Worm (Caenorhabditis elegans) whole organism, early embryonic: ENCODE data around the gene C07G1.15.

Source experiments
- B0310.2 ChIP-seq: sonication (generic microtip); optimal IDR thresholded peaks from 2 replicates; lab custom pipeline; 2016; ENCODE audit warnings: mild to moderate bottlenecking, missing genetic modification characterization, missing compliant biosample characterization
- F13C5.2 ChIP-seq: sonication (generic microtip); optimal IDR thresholded peaks from 2 replicates; lab custom pipeline; 2017; ENCODE audit warnings: mild to moderate bottlenecking, missing genetic modification characterization, inconsistent platforms, missing compliant biosample characterization
- aly-1 ChIP-seq: sonication (generic microtip); optimal IDR thresholded peaks from 2 replicates; lab custom pipeline; 2016; ENCODE audit warnings: missing genetic modification characterization, missing compliant biosample characterization
- ama-1 ChIP-seq: fragments of 150-350 bp; optimal IDR thresholded peaks from 2 replicates; lab custom pipeline; 2014
- ceh-13 ChIP-seq: fragments of 200-800 bp; sonication (Bioruptor generic); optimal IDR thresholded peaks from 2 replicates; lab custom pipeline; 2018; ENCODE audit warnings: mild to moderate bottlenecking, missing genetic modification characterization, missing compliant biosample characterization
- ceh-36 ChIP-seq: sonication (generic microtip); optimal IDR thresholded peaks from 2 replicates; lab custom pipeline; 2016; ENCODE audit warnings: missing genetic modification characterization, inconsistent platforms, missing compliant biosample characterization
- ets-7 ChIP-seq: sonication (generic microtip); optimal IDR thresholded peaks from 2 replicates; lab custom pipeline; 2016; ENCODE audit warnings: missing genotype, missing genetic modification characterization, missing compliant biosample characterization
- flt-1 ChIP-seq: fragments of 200-800 bp; sonication (Bioruptor generic); IDR thresholded peaks from 2 replicates; pipeline ENCODE4 v1.3.6; 2022; ENCODE audit warnings: missing genetic modification characterization, missing compliant biosample characterization
- hmbx-1 ChIP-seq: sonication (generic microtip); optimal IDR thresholded peaks from 2 replicates; lab custom pipeline; 2016; ENCODE audit warnings: mild to moderate bottlenecking, missing genetic modification characterization, missing compliant biosample characterization
- hmg-4 ChIP-seq: fragments of 200-800 bp; sonication (Bioruptor generic); optimal IDR thresholded peaks from 2 replicates; lab custom pipeline; 2018; ENCODE audit warnings: mild to moderate bottlenecking, missing genetic modification characterization, missing compliant biosample characterization
- hnd-1 ChIP-seq: sonication (generic microtip); optimal IDR thresholded peaks from 2 replicates; lab custom pipeline; 2016; ENCODE audit warnings: missing genetic modification characterization, missing compliant biosample characterization
- pes-1 ChIP-seq: fragments of 200-800 bp; sonication (Bioruptor generic); IDR thresholded peaks from 2 replicates; pipeline ENCODE4 v1.3.6; 2022; ENCODE audit warnings: missing genetic modification reagents, missing genetic modification characterization, missing compliant biosample characterization
- scrt-1 ChIP-seq: fragments of 200-800 bp; sonication (Bioruptor generic); IDR thresholded peaks from 2 replicates; pipeline ENCODE4 v1.3.6; 2022; ENCODE audit warnings: missing genetic modification characterization, missing compliant biosample characterization
- sea-1 ChIP-seq: fragments of 200-800 bp; sonication (Bioruptor generic); conservative IDR thresholded peaks from 2 replicates; pipeline ENCODE4 v1.3.6; 2022; ENCODE audit warnings: missing genetic modification characterization, missing compliant biosample characterization
- tbx-11 ChIP-seq: fragments of 200-800 bp; sonication (Bioruptor generic); IDR thresholded peaks from 2 replicates; pipeline ENCODE4 v1.3.6; 2022; ENCODE audit warnings: missing genetic modification characterization, missing compliant biosample characterization
- tbx-37 ChIP-seq: fragments of 200-800 bp; sonication (Bioruptor generic); conservative IDR thresholded peaks from 2 replicates; pipeline ENCODE4 v1.3.6; 2022; ENCODE audit warnings: missing genetic modification reagents, missing genetic modification characterization, missing compliant biosample characterization
- tra-4 ChIP-seq: sonication (generic microtip); optimal IDR thresholded peaks from 2 replicates; lab custom pipeline; 2017; ENCODE audit warnings: missing genetic modification characterization, missing compliant biosample characterization

Gene C07G1.15

ce11 chrIV:8174792-8175191 is 5.0 kb downstream of the C07G1.15 start:
- TF ChIP-seq B0310.2 (tag; lab: Kevin White, UChicago) (no peak), F13C5.2 (no peak), hnd-1 (tag; lab: Kevin White, UChicago) (no peak), sea-1 (GFP tag; lab: Robert Waterston, UW) (no peak), pes-1 (GFP tag; lab: Robert Waterston, UW) (no peak), scrt-1 (GFP tag; lab: Robert Waterston, UW) (no peak), ets-7 (no peak), ceh-13 (no peak), tbx-37 (GFP tag; lab: Robert Waterston, UW) (no peak), tra-4 (no peak), tbx-11 (no peak), flt-1 (GFP tag; lab: Robert Waterston, UW) (no peak), hmg-4 (GFP tag; lab: Kevin White, UChicago) (no peak), hmbx-1 (tag; lab: Kevin White, UChicago) (no peak), aly-1 (tag; lab: Kevin White, UChicago) (no peak), ceh-36 (no peak), ama-1 (lab: Kevin White, UChicago) (no peak)

- no peak for TF ChIP-seq ama-1 (lab: Kevin White, UChicago)
- no peak for TF ChIP-seq F13C5.2
- no peak for TF ChIP-seq ets-7
- TF ChIP-seq ceh-13, result no peak
- no peak for TF ChIP-seq hnd-1 (tag; lab: Kevin White, UChicago)
- TF ChIP-seq tbx-37 (GFP tag; lab: Robert Waterston, UW), result no peak
- no peak for TF ChIP-seq flt-1 (GFP tag; lab: Robert Waterston, UW)
- no peak for TF ChIP-seq B0310.2 (tag; lab: Kevin White, UChicago)
- TF ChIP-seq tbx-11, result no peak
- no peak for TF ChIP-seq ceh-36
Observed at ce11 chrIV:8175686-8176532, 6.1 kb downstream of the C07G1.15 start, which contains the start of gene pct-1. TSS of gene pct-1 (plus strand) at chrIV:8176482.

- TF ChIP-seq aly-1 (tag; lab: Kevin White, UChicago) (no peak), scrt-1 (GFP tag; lab: Robert Waterston, UW) (no peak), tbx-37 (GFP tag; lab: Robert Waterston, UW) (no peak), hnd-1 (tag; lab: Kevin White, UChicago) (no peak), F13C5.2 (no peak), B0310.2 (tag; lab: Kevin White, UChicago) (no peak), hmg-4 (GFP tag; lab: Kevin White, UChicago) (no peak), sea-1 (GFP tag; lab: Robert Waterston, UW) (no peak), ets-7 (no peak)
Observed at ce11 chrIV:8181404-8181803, 11.6 kb downstream of the C07G1.15 start.

ce11 chrIV:8182566-8182965 is 12.8 kb downstream of the C07G1.15 start:
- TF ChIP-seq ceh-13 (no peak), tra-4 (no peak), F13C5.2 (no peak), scrt-1 (GFP tag; lab: Robert Waterston, UW) (no peak), hmg-4 (GFP tag; lab: Kevin White, UChicago) (no peak), sea-1 (GFP tag; lab: Robert Waterston, UW) (no peak), flt-1 (GFP tag; lab: Robert Waterston, UW) (no peak), ets-7 (no peak), hmbx-1 (tag; lab: Kevin White, UChicago) (no peak), aly-1 (tag; lab: Kevin White, UChicago) (no peak), pes-1 (GFP tag; lab: Robert Waterston, UW) (no peak)

ce11 chrIV:8183313-8183712 is 13.5 kb downstream of the C07G1.15 start:
- no peak for TF ChIP-seq flt-1 (GFP tag; lab: Robert Waterston, UW)
- no peak for TF ChIP-seq ceh-13
- peak; percentile 55 for TF ChIP-seq ceh-36
- peak; percentile 15 for TF ChIP-seq F13C5.2
- peak; percentile 44 for TF ChIP-seq hmg-4 (GFP tag; lab: Kevin White, UChicago)
- TF ChIP-seq ets-7, result no peak
- peak; percentile 57 for TF ChIP-seq sea-1 (GFP tag; lab: Robert Waterston, UW)

ce11 chrIV:8188421-8189112 is 18.8 kb downstream of the C07G1.15 start:
- TF ChIP-seq hmbx-1 (tag; lab: Kevin White, UChicago) (no peak), pes-1 (GFP tag; lab: Robert Waterston, UW) (0 out of 2 replicates have a peak, but pooled peaks have one; percentile 30)

- TF ChIP-seq tbx-37 (GFP tag; lab: Robert Waterston, UW) (no peak), sea-1 (GFP tag; lab: Robert Waterston, UW) (0 out of 2 replicates have a peak, but pooled peaks have one; percentile 32)
Observed at ce11 chrIV:8189667-8190066, 19.9 kb downstream of the C07G1.15 start.

ce11 chrIV:8192878-8193277 is 23.1 kb downstream of the C07G1.15 start:
- TF ChIP-seq hmg-4 (GFP tag; lab: Kevin White, UChicago), result no peak
- TF ChIP-seq hnd-1 (tag; lab: Kevin White, UChicago), result no peak
- no peak for TF ChIP-seq F13C5.2
- TF ChIP-seq sea-1 (GFP tag; lab: Robert Waterston, UW), result no peak
- no peak for TF ChIP-seq tbx-11
- no peak for TF ChIP-seq scrt-1 (GFP tag; lab: Robert Waterston, UW)
- no peak for TF ChIP-seq flt-1 (GFP tag; lab: Robert Waterston, UW)
- TF ChIP-seq ceh-36, result no peak
- TF ChIP-seq tbx-37 (GFP tag; lab: Robert Waterston, UW), result no peak
- TF ChIP-seq pes-1 (GFP tag; lab: Robert Waterston, UW), result no peak
- no peak for TF ChIP-seq aly-1 (tag; lab: Kevin White, UChicago)
- TF ChIP-seq ets-7, result no peak
- no peak for TF ChIP-seq hmbx-1 (tag; lab: Kevin White, UChicago)
